Worm (Caenorhabditis elegans): Measurements from ENCODE around the gene prx-12.

The prx-12 gene

ce11 chrX:11392924-11393323, at the start of gene prx-12:
prx-12 (plus strand) TSS chrX:11393294.
- TF ChIP-seq alr-1 (tag; optimal IDR thresholded peaks at IDR 0.05) (no peak), sma-3 (GFP tag; optimal IDR thresholded peaks at IDR 0.05) (peak; percentile 12), fos-1 (tag; optimal IDR thresholded peaks at IDR 0.05) (peak; percentile 45)

ce11 chrX:11344899-11345298, 48.2 kb upstream of the prx-12 start:
- TF ChIP-seq fos-1 (tag; optimal IDR thresholded peaks at IDR 0.05) (peak; percentile 27), unc-55 (GFP tag; optimal IDR thresholded peaks at IDR 0.05) (no peak), ztf-1 (GFP tag; conservative IDR thresholded peaks at IDR 0.05) (no peak), peb-1 (tag; optimal IDR thresholded peaks at IDR 0.05) (no peak), nhr-129 (tag; optimal IDR thresholded peaks at IDR 0.05) (peak; percentile 52), F13H6.1 (tag; optimal IDR thresholded peaks at IDR 0.05) (peak; percentile 8)

- TF ChIP-seq sma-9 (GFP tag; optimal IDR thresholded peaks at IDR 0.05): peak; percentile 9
- TF ChIP-seq sma-9 (tag; optimal IDR thresholded peaks at IDR 0.05): no peak
- TF ChIP-seq nhr-21 (tag; optimal IDR thresholded peaks at IDR 0.05): no peak
Measured at ce11 chrX:11345471-11345870, 47.6 kb upstream of the prx-12 start.

- TF ChIP-seq ZK546.5 (tag; optimal IDR thresholded peaks at IDR 0.05) (no peak), ceh-16 (tag; optimal IDR thresholded peaks at IDR 0.05) (no peak), snpc-4 (tag; optimal IDR thresholded peaks at IDR 0.05) (no peak), nhr-21 (tag; optimal IDR thresholded peaks at IDR 0.05) (no peak), elt-1 (tag; optimal IDR thresholded peaks at IDR 0.05) (no peak), sem-4 (tag; optimal IDR thresholded peaks at IDR 0.05) (no peak), unc-55 (GFP tag; optimal IDR thresholded peaks at IDR 0.05) (no peak), nhr-23 (tag; optimal IDR thresholded peaks at IDR 0.05) (no peak), unc-39 (tag; optimal IDR thresholded peaks at IDR 0.05) (no peak), lin-39 (tag; optimal IDR thresholded peaks at IDR 0.05) (no peak), blmp-1 (tag; optimal IDR thresholded peaks at IDR 0.05; ENCODE audit: insufficient read depth) (no peak)
Measured at ce11 chrX:11346155-11346554, 46.9 kb upstream of the prx-12 start, which contains the start of gene oct-2. oct-2 (plus strand) TSS chrX:11346455.

- TF ChIP-seq fos-1 (tag; optimal IDR thresholded peaks at IDR 0.05) (peak; percentile 50), ZK546.5 (tag; optimal IDR thresholded peaks at IDR 0.05) (no peak)
Measured at ce11 chrX:11351288-11351687, 41.8 kb upstream of the prx-12 start.

- TF ChIP-seq zag-1 (tag; optimal IDR thresholded peaks at IDR 0.05) (no peak), snpc-4 (tag; optimal IDR thresholded peaks at IDR 0.05) (no peak), lin-39 (tag; optimal IDR thresholded peaks at IDR 0.05) (no peak), crh-2 (tag; optimal IDR thresholded peaks at IDR 0.05) (no peak), lin-13 (GFP tag; optimal IDR thresholded peaks at IDR 0.05) (no peak), nhr-11 (tag; optimal IDR thresholded peaks at IDR 0.05) (no peak), nhr-23 (tag; optimal IDR thresholded peaks at IDR 0.05) (no peak), nhr-25 (tag; optimal IDR thresholded peaks at IDR 0.05) (no peak), blmp-1 (tag; optimal IDR thresholded peaks at IDR 0.05; ENCODE audit: insufficient read depth) (no peak), nhr-6 (tag; optimal IDR thresholded peaks at IDR 0.05) (no peak), sma-3 (GFP tag; optimal IDR thresholded peaks at IDR 0.05) (no peak), aly-2 (tag; optimal IDR thresholded peaks at IDR 0.05) (no peak), R02D3.7 (tag; optimal IDR thresholded peaks at IDR 0.05) (no peak), ztf-1 (GFP tag; conservative IDR thresholded peaks at IDR 0.05) (no peak), mab-5 (tag; optimal IDR thresholded peaks at IDR 0.05) (no peak)
Measured at ce11 chrX:11351856-11352255, 41.2 kb upstream of the prx-12 start, which contains the start of gene pgp-3. pgp-3 (plus strand) TSS chrX:11352156.

ce11 chrX:11355856-11356255, 37.2 kb upstream of the prx-12 start:
- no peak for TF ChIP-seq elt-1 (tag; optimal IDR thresholded peaks at IDR 0.05)
- TF ChIP-seq nhr-6 (tag; optimal IDR thresholded peaks at IDR 0.05): no peak
- TF ChIP-seq sma-9 (GFP tag; optimal IDR thresholded peaks at IDR 0.05): no peak
- no peak for TF ChIP-seq sma-9 (tag; optimal IDR thresholded peaks at IDR 0.05)
- TF ChIP-seq fos-1 (tag; optimal IDR thresholded peaks at IDR 0.05): no peak
- no peak for TF ChIP-seq unc-62 (GFP tag; optimal IDR thresholded peaks at IDR 0.05)
- TF ChIP-seq lin-11 (tag; optimal IDR thresholded peaks at IDR 0.05): no peak
- TF ChIP-seq blmp-1 (tag; optimal IDR thresholded peaks at IDR 0.05; ENCODE audit: insufficient read depth): no peak
- TF ChIP-seq skn-1 (tag; optimal IDR thresholded peaks at IDR 0.05): no peak
- no peak for TF ChIP-seq gmeb-1 (tag; optimal IDR thresholded peaks at IDR 0.05)
- TF ChIP-seq lin-13 (GFP tag; optimal IDR thresholded peaks at IDR 0.05): no peak

All from whole organism, L2 larva.